Worm (Caenorhabditis elegans) whole organism, L2 larva: ENCODE results near the gene nhr-79.

Source experiments
- elt-1 ChIP-seq: fragments of 150-350 bp; optimal IDR thresholded peaks from 2 replicates; lab custom pipeline; 2014; ENCODE audit warnings: missing biosample characterization, missing genetic modification characterization
- nhr-21 ChIP-seq: fragments of 150-350 bp; optimal IDR thresholded peaks from 2 replicates; lab custom pipeline; 2014; ENCODE audit warnings: missing biosample characterization, missing genetic modification characterization
- skn-1 ChIP-seq: sonication (generic microtip); optimal IDR thresholded peaks from 2 replicates; lab custom pipeline; 2017; ENCODE audit warnings: missing biosample characterization, missing genetic modification characterization

ce11 chrV:19181684-19182083 lies 30.0 kb downstream of the nhr-79 start:
- TF ChIP-seq skn-1 (tag; lab: Kevin White, UChicago) (no peak), elt-1 (tag; lab: Kevin White, UChicago) (no peak), nhr-21 (tag; lab: Kevin White, UChicago) (no peak)
